Worm (Caenorhabditis elegans) whole organism, L3 larva: ENCODE results near the gene Y69H2.15.

Source experiments
- ZK546.5 ChIP-seq: sonication (generic microtip); optimal IDR thresholded peaks from 2 replicates; lab custom pipeline; 2017; ENCODE audit warnings: missing biosample characterization, missing genetic modification characterization
- ama-1 ChIP-seq: fragments of 150-350 bp; optimal IDR thresholded peaks from 2 replicates; lab custom pipeline; 2018
- ceh-9 ChIP-seq: sonication (generic microtip); optimal IDR thresholded peaks from 2 replicates; lab custom pipeline; 2018; ENCODE audit warnings: missing biosample characterization, missing genetic modification characterization
- elt-3 ChIP-seq, 3 experiments: fragments of 150-350 bp in 1 of 3; sonication (generic microtip) in 2 of 3; optimal IDR thresholded peaks; 2 replicates in 2 of 3; 4 replicates in 1 of 3; lab custom pipeline; 2014 to 2017; ENCODE audit warnings: missing biosample characterization in 3 of 3, missing genetic modification characterization in 3 of 3
- lin-39 ChIP-seq: fragments of 150-350 bp; optimal IDR thresholded peaks from 2 replicates; lab custom pipeline; 2018; ENCODE audit warnings: missing biosample characterization, missing genetic modification reagents, missing genetic modification characterization
- mdl-1 ChIP-seq: fragments of 150-350 bp; optimal IDR thresholded peaks from 2 replicates; lab custom pipeline; 2014; ENCODE audit warnings: missing biosample characterization, missing genetic modification characterization
- nhr-237 ChIP-seq: fragments of 150-350 bp; optimal IDR thresholded peaks from 2 replicates; lab custom pipeline; 2014; ENCODE audit warnings: missing biosample characterization, missing genetic modification characterization
- nhr-25 ChIP-seq: sonication (generic microtip); optimal IDR thresholded peaks from 2 replicates; lab custom pipeline; 2017; ENCODE audit warnings: missing biosample characterization, missing genetic modification characterization
- pqm-1 ChIP-seq: fragments of 150-350 bp; optimal IDR thresholded peaks from 2 replicates; lab custom pipeline; 2017; ENCODE audit warnings: missing biosample characterization, missing genetic modification characterization, inconsistent platforms
- sea-2 ChIP-seq: fragments of 150-350 bp; sonication (generic microtip); optimal IDR thresholded peaks from 4 replicates; lab custom pipeline; 2014; ENCODE audit warnings: missing biosample characterization, missing genetic modification reagents, missing genetic modification characterization
- ztf-11 ChIP-seq: fragments of 150-350 bp; optimal IDR thresholded peaks from 2 replicates; lab custom pipeline; 2014; ENCODE audit warnings: missing biosample characterization, missing genetic modification characterization

DNA sequence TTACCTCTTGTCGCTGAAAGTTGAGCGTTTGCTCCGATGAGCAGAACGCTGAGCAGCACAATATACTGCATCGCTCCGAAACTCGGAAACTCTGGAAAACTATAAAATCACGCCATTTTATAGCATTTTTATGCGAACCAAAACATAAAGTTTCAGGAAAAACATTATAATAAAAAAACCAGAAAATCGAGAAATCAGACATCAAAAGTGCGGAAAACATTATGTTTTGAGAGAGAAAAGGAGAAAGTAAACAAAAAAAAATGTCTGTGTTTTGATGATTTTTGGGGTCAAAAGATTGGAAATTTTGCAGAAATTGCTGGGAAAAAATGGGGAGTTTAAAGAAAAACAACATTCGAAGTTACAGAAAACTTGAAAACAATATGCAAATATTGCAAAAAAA is 37.4 kb upstream of the Y69H2.15 start, which contains the start of gene Y69H2.3:
- TF ChIP-seq elt-3 (tag; optimal IDR thresholded peaks at IDR 0.05; lab: Kevin White, UChicago) (no peak), mdl-1 (tag; lab: Kevin White, UChicago) (no peak), lin-39 (no peak), nhr-237 (tag; lab: Kevin White, UChicago) (no peak), ceh-9 (tag; lab: Kevin White, UChicago) (no peak), ZK546.5 (no peak), nhr-25 (tag; lab: Kevin White, UChicago) (no peak), pqm-1 (tag; lab: Kevin White, UChicago) (no peak), ztf-11 (tag; lab: Kevin White, UChicago) (no peak), ama-1 (lab: Kevin White, UChicago) (no peak), sea-2 (GFP tag; lab: Kevin White, UChicago) (no peak)
